Worm (Caenorhabditis elegans) whole organism, young adult: Measurements from ENCODE around the gene srh-184.
A peak's percentile ranks its signal among the peaks of the same experiment; 100 is the strongest.

Experiments used
- B0035.1 ChIP-seq: sonication (generic microtip); optimal IDR thresholded peaks from 2 replicates; lab custom pipeline; 2016; ENCODE audit warnings: missing genetic modification characterization, mild to moderate bottlenecking, missing compliant biosample characterization, missing genotype, missing genetic modification reagents
- C17E4.6 ChIP-seq: fragments of 200-800 bp; sonication (Bioruptor generic); IDR thresholded peaks from 2 replicates; pipeline ENCODE4 v1.3.6; 2022; ENCODE audit warnings: missing genetic modification reagents, missing genetic modification characterization, missing compliant biosample characterization
- F22D6.2 ChIP-seq: sonication (generic microtip); optimal IDR thresholded peaks from 2 replicates; lab custom pipeline; 2016; ENCODE audit warnings: mild to moderate bottlenecking, missing genetic modification characterization, missing compliant biosample characterization
- F39B2.1 ChIP-seq: fragments of 200-800 bp; sonication (Bioruptor generic); IDR thresholded peaks from 2 replicates; pipeline ENCODE4 v1.3.6; 2022; ENCODE audit warnings: missing genetic modification reagents, missing genetic modification characterization, missing compliant biosample characterization
- F49E8.2 ChIP-seq: sonication (generic microtip); optimal IDR thresholded peaks from 3 replicates; lab custom pipeline; 2017; ENCODE audit warnings: missing genetic modification characterization, mild to moderate bottlenecking, missing compliant biosample characterization, antibody characterized with exemption, moderate library complexity; ENCODE audit not compliant: insufficient read depth
- F55B11.4 ChIP-seq: sonication (generic microtip); optimal IDR thresholded peaks from 2 replicates; lab custom pipeline; 2016; ENCODE audit warnings: missing compliant biosample characterization, missing genetic modification characterization, borderline replicate concordance; ENCODE audit not compliant: insufficient read depth
- K12H6.12 ChIP-seq: fragments of 200-800 bp; sonication (Bioruptor generic); optimal IDR thresholded peaks from 2 replicates; lab custom pipeline; 2018; ENCODE audit warnings: mild to moderate bottlenecking, missing genetic modification characterization, missing compliant biosample characterization
- Y56A3A.18 ChIP-seq: fragments of 200-800 bp; sonication (Bioruptor generic); IDR thresholded peaks from 2 replicates; pipeline ENCODE4 v1.3.6; 2022; ENCODE audit warnings: missing genetic modification reagents, missing genetic modification characterization, missing compliant biosample characterization
- Y67H2A.10 ChIP-seq: fragments of 200-800 bp; sonication (Bioruptor generic); conservative IDR thresholded peaks from 2 replicates; pipeline ENCODE4 v1.3.6; 2022; ENCODE audit warnings: missing genetic modification reagents, missing genetic modification characterization, missing compliant biosample characterization
- Y79H2A.3 ChIP-seq: fragments of 200-800 bp; sonication (Bioruptor generic); conservative IDR thresholded peaks from 2 replicates; pipeline ENCODE4 v1.3.6; 2022; ENCODE audit warnings: missing genetic modification reagents, missing genetic modification characterization, missing compliant biosample characterization
- ZK185.1 ChIP-seq: sonication (generic microtip); optimal IDR thresholded peaks from 2 replicates; lab custom pipeline; 2016; ENCODE audit warnings: mild to moderate bottlenecking, missing genetic modification characterization, missing compliant biosample characterization; ENCODE audit not compliant: poor library complexity, severe bottlenecking
- ama-1 ChIP-seq, 3 experiments: fragments of 150-350 bp in 1 of 3; sonication (generic microtip) in 2 of 3; optimal IDR thresholded peaks; 2 replicates each; lab custom pipeline; 2014 to 2018; ENCODE audit warnings: missing biosample characterization in 2 of 3, missing genetic modification characterization in 2 of 3, missing genetic modification reagents in 2 of 3
- athp-1 ChIP-seq: sonication (generic microtip); optimal IDR thresholded peaks from 2 replicates; lab custom pipeline; 2017; ENCODE audit warnings: mild to moderate bottlenecking, missing genetic modification characterization, missing compliant biosample characterization
- attf-5 ChIP-seq: fragments of 200-800 bp; sonication (Bioruptor generic); optimal IDR thresholded peaks from 2 replicates; lab custom pipeline; 2018; ENCODE audit warnings: mild to moderate bottlenecking, missing genetic modification characterization, missing compliant biosample characterization
- attf-6 ChIP-seq: fragments of 200-800 bp; sonication (Bioruptor generic); IDR thresholded peaks from 2 replicates; pipeline ENCODE4 v1.3.6; 2022; ENCODE audit warnings: missing genetic modification reagents, missing genetic modification characterization, missing compliant biosample characterization
- bed-2 ChIP-seq: fragments of 200-800 bp; sonication (Bioruptor generic); IDR thresholded peaks from 2 replicates; pipeline ENCODE4 v1.3.6; 2022; ENCODE audit warnings: missing genetic modification reagents, missing genetic modification characterization, missing compliant biosample characterization
- cebp-2 ChIP-seq: fragments of 200-800 bp; sonication (Bioruptor generic); IDR thresholded peaks from 2 replicates; pipeline ENCODE4 v1.3.6; 2022; ENCODE audit warnings: missing genetic modification characterization, missing compliant biosample characterization
- ceh-100 ChIP-seq: fragments of 200-800 bp; sonication (Bioruptor generic); IDR thresholded peaks from 2 replicates; pipeline ENCODE4 v1.3.6; 2022; ENCODE audit warnings: missing genetic modification reagents, missing genetic modification characterization, missing compliant biosample characterization
- ceh-79 ChIP-seq: sonication (generic microtip); optimal IDR thresholded peaks from 2 replicates; lab custom pipeline; 2017; ENCODE audit warnings: mild to moderate bottlenecking, missing genetic modification characterization, missing compliant biosample characterization
- dpff-1 ChIP-seq: sonication (generic microtip); optimal IDR thresholded peaks from 2 replicates; lab custom pipeline; 2017; ENCODE audit warnings: mild to moderate bottlenecking, missing genetic modification characterization, missing compliant biosample characterization
- dpl-1 ChIP-seq: fragments of 150-350 bp; optimal IDR thresholded peaks from 2 replicates; lab custom pipeline; 2014; ENCODE audit warnings: missing biosample characterization, missing genetic modification reagents, missing genetic modification characterization
- efl-1 ChIP-seq: fragments of 150-350 bp; optimal IDR thresholded peaks from 2 replicates; lab custom pipeline; 2014; ENCODE audit warnings: missing biosample characterization, missing genetic modification reagents, missing genetic modification characterization
- egl-44 ChIP-seq: fragments of 200-800 bp; sonication (Bioruptor generic); IDR thresholded peaks from 2 replicates; pipeline ENCODE4 v1.3.6; 2022; ENCODE audit warnings: missing genetic modification reagents, missing genetic modification characterization, missing compliant biosample characterization
- egrh-3 ChIP-seq: fragments of 200-800 bp; sonication (Bioruptor generic); IDR thresholded peaks from 2 replicates; pipeline ENCODE4 v1.3.6; 2022; ENCODE audit warnings: missing genetic modification reagents, missing genetic modification characterization, missing compliant biosample characterization
- ekl-4 ChIP-seq: fragments of 200-800 bp; sonication (Bioruptor generic); IDR thresholded peaks from 2 replicates; pipeline ENCODE4 v1.3.6; 2022; ENCODE audit warnings: missing genetic modification reagents, missing genetic modification characterization, missing compliant biosample characterization
- hlh-12 ChIP-seq: sonication (generic microtip); optimal IDR thresholded peaks from 2 replicates; lab custom pipeline; 2016; ENCODE audit warnings: missing genetic modification characterization, missing compliant biosample characterization
- hlh-26 ChIP-seq: fragments of 200-800 bp; sonication (Bioruptor generic); conservative IDR thresholded peaks from 2 replicates; pipeline ENCODE4 v1.3.6; 2022; ENCODE audit warnings: missing genetic modification reagents, missing genetic modification characterization, missing compliant biosample characterization
- hmg-20 ChIP-seq: fragments of 200-800 bp; sonication (Bioruptor generic); IDR thresholded peaks from 2 replicates; pipeline ENCODE4 v1.3.6; 2022; ENCODE audit warnings: missing genetic modification reagents, missing genetic modification characterization, missing compliant biosample characterization
- lag-1 ChIP-seq: fragments of 200-800 bp; sonication (Bioruptor generic); IDR thresholded peaks from 2 replicates; pipeline ENCODE4 v1.3.6; 2022; ENCODE audit warnings: missing genetic modification reagents, missing genetic modification characterization, missing compliant biosample characterization
- let-526 ChIP-seq: fragments of 200-800 bp; sonication (Bioruptor generic); IDR thresholded peaks from 2 replicates; pipeline ENCODE4 v1.3.6; 2022; ENCODE audit warnings: missing genetic modification reagents, missing genetic modification characterization, missing compliant biosample characterization
- madf-10 ChIP-seq: sonication (generic microtip); optimal IDR thresholded peaks from 2 replicates; lab custom pipeline; 2016; ENCODE audit warnings: mild to moderate bottlenecking, missing genetic modification characterization, missing compliant biosample characterization
- madf-6 ChIP-seq: fragments of 200-800 bp; sonication (Bioruptor generic); IDR thresholded peaks from 2 replicates; pipeline ENCODE4 v1.3.6; 2022; ENCODE audit warnings: missing genetic modification reagents, missing genetic modification characterization, missing compliant biosample characterization
- mes-4 ChIP-seq: sonication (generic microtip); optimal IDR thresholded peaks from 2 replicates; lab custom pipeline; 2016; ENCODE audit warnings: missing genotype, missing genetic modification characterization, missing compliant biosample characterization
- nfya-2 ChIP-seq: fragments of 200-800 bp; sonication (Bioruptor generic); IDR thresholded peaks from 2 replicates; pipeline ENCODE4 v1.3.6; 2022; ENCODE audit warnings: missing genetic modification reagents, missing genetic modification characterization, missing compliant biosample characterization
- nhr-80 ChIP-seq: sonication (generic microtip); optimal IDR thresholded peaks from 2 replicates; lab custom pipeline; 2016; ENCODE audit warnings: missing genetic modification characterization, missing compliant biosample characterization
- pbrm-1 ChIP-seq: fragments of 200-800 bp; sonication (Bioruptor generic); IDR thresholded peaks from 2 replicates; pipeline ENCODE4 v1.3.6; 2022; ENCODE audit warnings: missing genetic modification reagents, missing genetic modification characterization, missing compliant biosample characterization
- pha-4 ChIP-seq: fragments of 150-350 bp; sonication (generic microtip); optimal IDR thresholded peaks from 2 replicates; lab custom pipeline; 2014; ENCODE audit warnings: missing biosample characterization, missing genetic modification reagents, missing genetic modification characterization
- repo-1 ChIP-seq: sonication (generic microtip); optimal IDR thresholded peaks from 2 replicates; lab custom pipeline; 2017; ENCODE audit warnings: mild to moderate bottlenecking, missing genetic modification characterization, missing compliant biosample characterization
- rpc-1 ChIP-seq, 2 experiments: fragments of 150-350 bp in 1 of 2; sonication (generic microtip) in 1 of 2; optimal IDR thresholded peaks; 2 replicates each; lab custom pipeline; 2014 to 2018; ENCODE audit warnings: missing biosample characterization in 1 of 2, missing genetic modification characterization in 1 of 2, missing genetic modification reagents in 1 of 2, missing genotype in 1 of 2
- sdz-38 ChIP-seq: sonication (generic microtip); optimal IDR thresholded peaks from 2 replicates; lab custom pipeline; 2016; ENCODE audit warnings: missing genotype, missing genetic modification characterization, missing compliant biosample characterization
- snpc-3.4 ChIP-seq: sonication (generic microtip); optimal IDR thresholded peaks from 2 replicates; lab custom pipeline; 2017; ENCODE audit warnings: missing genetic modification characterization, mild to moderate bottlenecking, missing compliant biosample characterization, antibody characterized with exemption, moderate library complexity, missing genotype, missing genetic modification reagents
- snpc-4 ChIP-seq, 5 experiments: fragments of 150-350 bp in 1 of 5; sonication (generic microtip) in 4 of 5; optimal IDR thresholded peaks; 2 replicates each; lab custom pipeline; 2014 to 2018; ENCODE audit warnings: missing genetic modification characterization in 5 of 5, missing biosample characterization in 3 of 5, antibody characterized with exemption in 2 of 5, mild to moderate bottlenecking in 2 of 5, missing compliant biosample characterization in 2 of 5, missing genotype in 2 of 5, moderate library complexity in 2 of 5, missing genetic modification reagents in 1 of 5
- unc-130 ChIP-seq: sonication (generic microtip); optimal IDR thresholded peaks from 2 replicates; lab custom pipeline; 2016; ENCODE audit warnings: missing genetic modification reagents, missing genetic modification characterization, missing compliant biosample characterization
- xnd-1 ChIP-seq: sonication (generic microtip); optimal IDR thresholded peaks from 2 replicates; lab custom pipeline; 2016; ENCODE audit warnings: missing genotype, missing genetic modification reagents, missing genetic modification characterization, missing compliant biosample characterization
- zfh-2 ChIP-seq: fragments of 200-800 bp; sonication (Bioruptor generic); conservative IDR thresholded peaks from 2 replicates; pipeline ENCODE4 v1.3.6; 2022; ENCODE audit warnings: missing genetic modification reagents, missing genetic modification characterization, missing compliant biosample characterization
- ztf-22 ChIP-seq: fragments of 200-800 bp; sonication (Bioruptor generic); optimal IDR thresholded peaks from 2 replicates; lab custom pipeline; 2018; ENCODE audit warnings: mild to moderate bottlenecking, missing genetic modification characterization, moderate library complexity, missing compliant biosample characterization
- ztf-3 ChIP-seq: fragments of 200-800 bp; sonication (Bioruptor generic); optimal IDR thresholded peaks from 2 replicates; lab custom pipeline; 2018; ENCODE audit warnings: mild to moderate bottlenecking, missing genetic modification characterization, missing compliant biosample characterization

srh-184 gene

ce11 chrV:10807862-10808327, 9.9 kb upstream of the srh-184 start, which contains the start of gene plrg-1 (continued):
- peak; percentile 47 for TF ChIP-seq rpc-1 (optimal IDR thresholded peaks at IDR 0.05; lab: Kevin White, UChicago)
- TF ChIP-seq rpc-1 (tag; optimal IDR thresholded peaks at IDR 0.05; lab: Kevin White, UChicago) = no peak
- no peak for TF ChIP-seq ama-1 (optimal IDR thresholded peaks at IDR 0.05; lab: Kevin White, UChicago)
- TF ChIP-seq ama-1 (GFP tag; optimal IDR thresholded peaks at IDR 0.05; lab: Kevin White, UChicago) = no peak
- no peak for TF ChIP-seq B0035.1
- TF ChIP-seq sdz-38 (tag; lab: Kevin White, UChicago) = no peak
- TF ChIP-seq ekl-4 (GFP tag; lab: Robert Waterston, UW) = peak; percentile 94
- TF ChIP-seq egrh-3 (GFP tag; lab: Robert Waterston, UW) = peak; percentile 60; the same call in 1 of the 2 replicates
- no peak for TF ChIP-seq nfya-2 (GFP tag; lab: Robert Waterston, UW)
- peak; percentile 31; the same call in 1 of the 2 replicates for TF ChIP-seq Y67H2A.10 (GFP tag; lab: Robert Waterston, UW)
- TF ChIP-seq dpff-1 = no peak
- TF ChIP-seq attf-6 (GFP tag; lab: Robert Waterston, UW) = peak; percentile 68; the same call in 1 of the 2 replicates
- TF ChIP-seq pbrm-1 (GFP tag; lab: Robert Waterston, UW) = peak; percentile 94
- peak; percentile 59 for TF ChIP-seq efl-1 (GFP tag; lab: Kevin White, UChicago)
- no peak for TF ChIP-seq F55B11.4
- peak; percentile 56; the same call in 1 of the 2 replicates for TF ChIP-seq Y56A3A.18 (GFP tag; lab: Robert Waterston, UW)
- peak; percentile 88 for TF ChIP-seq ceh-100 (GFP tag; lab: Robert Waterston, UW)
- 0 out of 2 replicates have a peak, but pooled peaks have one; percentile 74 for TF ChIP-seq cebp-2 (GFP tag; lab: Robert Waterston, UW)
- peak; percentile 35 for TF ChIP-seq snpc-4 (GFP tag; optimal IDR thresholded peaks at IDR 0.05; lab: Kevin White, UChicago)
- peak; percentile 35 to 72 (median 70) for TF ChIP-seq snpc-4 (tag; optimal IDR thresholded peaks at IDR 0.05; lab: Kevin White, UChicago)
- no peak for TF ChIP-seq ztf-22 (GFP tag; lab: Kevin White, UChicago)
- no peak for TF ChIP-seq pha-4
- 0 out of 2 replicates have a peak, but pooled peaks have one; percentile 74 for TF ChIP-seq Y79H2A.3
- peak; percentile 91 for TF ChIP-seq ZK185.1 (tag; lab: Kevin White, UChicago)
- TF ChIP-seq ceh-79 (tag; lab: Kevin White, UChicago) = no peak
- peak; percentile 69 for TF ChIP-seq zfh-2
- TF ChIP-seq attf-5 = peak; percentile 97
- no peak for TF ChIP-seq let-526 (GFP tag; lab: Robert Waterston, UW)
- TF ChIP-seq egl-44 (GFP tag; lab: Robert Waterston, UW) = peak; percentile 95
- TF ChIP-seq lag-1 = 0 out of 2 replicates have a peak, but pooled peaks have one; percentile 49
- TF ChIP-seq dpl-1 (GFP tag; lab: Kevin White, UChicago) = peak; percentile 74
- TF ChIP-seq ztf-3 (GFP tag; lab: Kevin White, UChicago) = no peak
- peak; percentile 52 for TF ChIP-seq madf-10 (tag; lab: Kevin White, UChicago)
- TF ChIP-seq snpc-3.4 (tag; lab: Kevin White, UChicago) = peak; percentile 73
- peak; percentile 68 for TF ChIP-seq F49E8.2 (tag; lab: Kevin White, UChicago)
- TF ChIP-seq bed-2 (GFP tag; lab: Robert Waterston, UW) = no peak
- TF ChIP-seq F22D6.2 (tag; lab: Kevin White, UChicago) = peak; percentile 39
- TF ChIP-seq mes-4 = no peak
- TF ChIP-seq nhr-80 (tag; lab: Kevin White, UChicago) = peak; percentile 91
- TF ChIP-seq madf-6 (GFP tag; lab: Robert Waterston, UW) = peak; percentile 86
- peak; percentile 79 for TF ChIP-seq hmg-20 (GFP tag; lab: Robert Waterston, UW)
- peak; percentile 19; the same call in 1 of the 2 replicates for TF ChIP-seq C17E4.6 (GFP tag; lab: Robert Waterston, UW)
- peak; percentile 58 for TF ChIP-seq unc-130 (GFP tag; lab: Kevin White, UChicago)
- TF ChIP-seq hlh-12 = no peak
- TF ChIP-seq K12H6.12 (tag; lab: Kevin White, UChicago) = peak; percentile 45
- TF ChIP-seq xnd-1 (tag; lab: Kevin White, UChicago) = peak; percentile 28
- TF ChIP-seq hlh-26 = no peak
- peak; percentile 38 for TF ChIP-seq repo-1 (tag; lab: Kevin White, UChicago)
- peak; percentile 84 for TF ChIP-seq athp-1
- no peak for TF ChIP-seq F39B2.1 (GFP tag; lab: Robert Waterston, UW)
